Fruit fly (Drosophila melanogaster): Measurements from ENCODE around the gene CG46448.

Gene CG46448

DNA sequence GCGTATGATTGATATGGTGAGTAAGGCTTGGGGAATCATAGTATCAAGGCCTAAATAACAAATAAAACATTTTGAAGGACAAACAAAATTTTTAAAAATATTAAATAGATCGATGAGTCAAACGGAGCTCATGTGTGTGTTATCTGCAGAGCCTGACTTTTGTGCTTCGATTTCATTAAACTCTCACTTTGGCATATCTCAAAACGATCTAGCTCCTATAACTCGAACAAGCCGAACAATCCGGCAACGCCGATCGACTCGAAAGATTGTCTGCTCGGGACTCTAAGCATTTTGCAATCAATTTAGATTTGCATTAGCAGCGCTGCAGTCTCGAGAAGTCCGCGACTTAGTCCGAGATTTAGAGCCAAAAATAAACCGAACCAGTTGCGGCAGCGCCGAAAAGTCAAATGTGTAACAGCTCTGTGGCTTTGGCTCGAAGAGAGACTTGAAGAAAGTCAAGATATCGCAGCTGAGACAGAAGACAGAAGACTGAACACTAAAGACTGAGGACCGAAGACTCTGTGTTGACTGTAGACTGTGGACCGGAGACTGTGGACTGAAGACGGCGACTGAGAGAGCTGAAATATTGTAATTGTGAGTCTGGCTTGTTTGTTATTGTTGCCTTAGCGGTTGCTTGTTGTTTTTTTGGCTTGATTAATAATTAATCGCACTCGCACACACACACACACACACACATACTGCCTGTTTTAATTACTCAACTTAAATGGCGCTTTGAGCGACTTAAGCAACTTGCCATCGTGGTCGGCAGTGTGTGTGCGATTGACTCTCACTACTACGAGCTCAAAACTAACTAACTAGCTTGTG, 36.1 kb downstream of the CG46448 start (continued):
- no peak for TF ChIP-seq CG4318 (GFP tag; optimal IDR thresholded peaks at IDR 0.05)
- no peak for TF ChIP-seq pdm3 (GFP tag; optimal IDR thresholded peaks at IDR 0.05)
- no peak for TF ChIP-seq fd85E (GFP tag; optimal IDR thresholded peaks at IDR 0.05)
- peak; percentile 25 for TF ChIP-seq CG6276 (GFP tag; optimal IDR thresholded peaks at IDR 0.05)
- peak; percentile 52; the same call in 1 of the 2 replicates for TF ChIP-seq CG15336 (GFP tag; IDR thresholded peaks at IDR 0.05)
- TF ChIP-seq Smox (GFP tag; optimal IDR thresholded peaks at IDR 0.05): no peak
- no peak for TF ChIP-seq Lpt (GFP tag; optimal IDR thresholded peaks at IDR 0.05)
- no peak for TF ChIP-seq Ets96B (tag; optimal IDR thresholded peaks at IDR 0.05)
- no peak for TF ChIP-seq CG34406 (GFP tag; optimal IDR thresholded peaks at IDR 0.05)
- TF ChIP-seq topi (GFP tag; optimal IDR thresholded peaks at IDR 0.05): no peak
- no peak for TF ChIP-seq CG10669 (GFP tag; optimal IDR thresholded peaks at IDR 0.05)
- no peak for TF ChIP-seq CG8632 (GFP tag; optimal IDR thresholded peaks at IDR 0.05)
- TF ChIP-seq Blimp-1 (GFP tag; optimal IDR thresholded peaks at IDR 0.05): no peak
- TF ChIP-seq acj6 (GFP tag; optimal IDR thresholded peaks at IDR 0.05): no peak
- TF ChIP-seq CG3919 (GFP tag; optimal IDR thresholded peaks at IDR 0.05): no peak
- TF ChIP-seq Gug (GFP tag; IDR thresholded peaks at IDR 0.05): no peak
- no peak for TF ChIP-seq CG6854 (GFP tag; optimal IDR thresholded peaks at IDR 0.05)

DNA sequence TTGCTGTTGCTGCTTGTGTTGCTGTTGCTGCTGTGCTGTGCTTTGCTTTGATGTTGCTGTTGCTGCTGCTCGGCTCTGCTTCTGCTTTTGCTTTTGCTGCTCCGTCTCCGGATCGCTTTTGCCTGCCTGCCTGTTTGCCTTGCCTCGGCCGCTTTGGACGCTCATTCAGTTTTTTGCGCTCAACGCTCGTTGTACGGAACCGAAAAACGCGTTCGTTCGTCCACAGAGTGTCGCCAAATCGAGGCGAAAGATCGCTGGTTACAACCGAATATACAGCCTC, 36.7 kb downstream of the CG46448 start, which contains the start of gene dpp:
Gene dpp, plus strand, starts transcription at position 164 of the 280 bp plus-strand sequence.
- TF ChIP-seq dac (GFP tag; optimal IDR thresholded peaks at IDR 0.05) (no peak), CG8119 (GFP tag; IDR thresholded peaks at IDR 0.05) (no peak), Hr38 (GFP tag; optimal IDR thresholded peaks at IDR 0.05) (no peak), CG6276 (GFP tag; optimal IDR thresholded peaks at IDR 0.05) (no peak), svp (GFP tag) (peak; percentile 32), CG6163 (GFP tag; IDR thresholded peaks at IDR 0.05) (0 out of 3 replicates have a peak, but pooled peaks have one; percentile 25), CG3919 (GFP tag; optimal IDR thresholded peaks at IDR 0.05) (peak; percentile 36), CG34406 (GFP tag; optimal IDR thresholded peaks at IDR 0.05) (no peak), lz (GFP tag; optimal IDR thresholded peaks at IDR 0.05) (no peak), achi (GFP tag; optimal IDR thresholded peaks at IDR 0.05) (no peak), CG8319 (GFP tag; optimal IDR thresholded peaks at IDR 0.05) (no peak)

DNA sequence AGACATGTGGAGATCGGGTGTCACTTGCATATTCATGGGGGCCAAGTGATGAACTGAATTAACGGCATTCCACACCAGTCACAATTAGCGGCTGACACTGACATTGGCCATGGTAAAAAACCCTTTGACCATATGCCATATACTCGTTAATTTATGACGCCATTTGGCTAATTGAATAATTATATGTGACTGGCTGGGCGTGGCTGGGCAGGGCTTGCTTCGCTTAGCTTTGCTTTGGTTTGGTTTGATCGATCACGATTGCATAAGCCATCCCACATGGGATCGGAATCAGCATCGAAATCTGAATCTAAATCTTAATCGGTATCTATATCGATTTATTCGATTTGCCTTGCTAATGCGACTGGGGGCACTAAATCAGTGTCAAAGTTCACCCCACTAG, 38.1 kb downstream of the CG46448 start:
- TF ChIP-seq fd59A (GFP tag; optimal IDR thresholded peaks at IDR 0.05) (no peak), achi (GFP tag; optimal IDR thresholded peaks at IDR 0.05) (no peak), Sox15 (GFP tag; optimal IDR thresholded peaks at IDR 0.05) (no peak), Eip78C (GFP tag) (no peak), CG9139 (GFP tag; optimal IDR thresholded peaks at IDR 0.05) (no peak), Ets96B (tag; optimal IDR thresholded peaks at IDR 0.05) (no peak), Eip75B (GFP tag; optimal IDR thresholded peaks at IDR 0.05) (no peak), Hr38 (GFP tag; optimal IDR thresholded peaks at IDR 0.05) (no peak), lz (GFP tag; optimal IDR thresholded peaks at IDR 0.05) (no peak), CG34406 (GFP tag; optimal IDR thresholded peaks at IDR 0.05) (no peak), CG8119 (GFP tag; IDR thresholded peaks at IDR 0.05) (no peak), Lpt (GFP tag; optimal IDR thresholded peaks at IDR 0.05) (no peak), Hr39 (GFP tag; optimal IDR thresholded peaks at IDR 0.05) (no peak), esn (GFP tag; optimal IDR thresholded peaks at IDR 0.05) (no peak), CG6792 (GFP tag; optimal IDR thresholded peaks at IDR 0.05) (no peak), CG6276 (GFP tag; optimal IDR thresholded peaks at IDR 0.05) (no peak), pdm3 (GFP tag; optimal IDR thresholded peaks at IDR 0.05) (no peak), Blimp-1 (GFP tag; optimal IDR thresholded peaks at IDR 0.05) (no peak), Ets21C (GFP tag; optimal IDR thresholded peaks at IDR 0.05) (no peak)

dm6 chr2L:2430251-2430650, 38.8 kb downstream of the CG46448 start:
- no peak for TF ChIP-seq Hr4 (GFP tag; optimal IDR thresholded peaks at IDR 0.05)
- no peak for TF ChIP-seq CG6854 (GFP tag; optimal IDR thresholded peaks at IDR 0.05)
- no peak for TF ChIP-seq CG15336 (GFP tag; IDR thresholded peaks at IDR 0.05)
- no peak for TF ChIP-seq Met (GFP tag; optimal IDR thresholded peaks at IDR 0.05)
- TF ChIP-seq OdsH (GFP tag; optimal IDR thresholded peaks at IDR 0.05): no peak
- TF ChIP-seq CG10669 (GFP tag; optimal IDR thresholded peaks at IDR 0.05): no peak
- TF ChIP-seq CG9139 (GFP tag; optimal IDR thresholded peaks at IDR 0.05): no peak
- no peak for TF ChIP-seq net (GFP tag; optimal IDR thresholded peaks at IDR 0.05)
